Worm (Caenorhabditis elegans): Measurements from ENCODE around the gene F09E5.16.
"Not testable (repeated sequence)": the region's sequence is repeated elsewhere in the genome, so short reads cannot be mapped to it uniquely, and the experiment has no call there.

Gene F09E5.16

ce11 chrII:5379614-5380077, 14.1 kb upstream of the F09E5.16 start, which contains the start of gene pkc-3:
Gene pkc-3 (plus strand): TSS chrII:5380027.
- TF ChIP-seq dao-5 (tag; optimal IDR thresholded peaks at IDR 0.05): no peak
- TF ChIP-seq him-1 (tag; optimal IDR thresholded peaks at IDR 0.05): no peak
- TF ChIP-seq W03F9.2 (tag; optimal IDR thresholded peaks at IDR 0.05): no peak

- TF ChIP-seq him-1 (tag; optimal IDR thresholded peaks at IDR 0.05) (no peak), W03F9.2 (tag; optimal IDR thresholded peaks at IDR 0.05) (no peak), dao-5 (tag; optimal IDR thresholded peaks at IDR 0.05) (no peak)
Observed at ce11 chrII:5378239-5378521, 12.6 kb upstream of the F09E5.16 start.

ce11 chrII:5377467-5378238, 12.1 kb upstream of the F09E5.16 start, which contains the start of gene prdx-2:
Gene prdx-2 (plus strand): TSS chrII:5378195.
- TF ChIP-seq dao-5 (tag; optimal IDR thresholded peaks at IDR 0.05) (no peak), W03F9.2 (tag; optimal IDR thresholded peaks at IDR 0.05) (no peak), him-1 (tag; optimal IDR thresholded peaks at IDR 0.05) (no peak)

- TF ChIP-seq dao-5 (tag; optimal IDR thresholded peaks at IDR 0.05) (no peak), him-1 (tag; optimal IDR thresholded peaks at IDR 0.05) (no peak), W03F9.2 (tag; optimal IDR thresholded peaks at IDR 0.05) (no peak)
Observed at ce11 chrII:5374967-5375366, 9.4 kb upstream of the F09E5.16 start, which contains the start of gene algn-2. Gene algn-2 (plus strand): TSS chrII:5375267.

- TF ChIP-seq him-1 (tag; optimal IDR thresholded peaks at IDR 0.05): no peak
- no peak for TF ChIP-seq dao-5 (tag; optimal IDR thresholded peaks at IDR 0.05)
- TF ChIP-seq W03F9.2 (tag; optimal IDR thresholded peaks at IDR 0.05): peak; percentile 89
Observed at ce11 chrII:5373275-5374047, 7.9 kb upstream of the F09E5.16 start, which contains the start of the genes agt-2 and F09E5.3. Gene agt-2 (minus strand): TSS chrII:5373827. Gene F09E5.3 (plus strand): TSS chrII:5373997.

- no peak for TF ChIP-seq dao-5 (tag; optimal IDR thresholded peaks at IDR 0.05)
- TF ChIP-seq W03F9.2 (tag; optimal IDR thresholded peaks at IDR 0.05): no peak
- TF ChIP-seq him-1 (tag; optimal IDR thresholded peaks at IDR 0.05): no peak
Observed at ce11 chrII:5370641-5371040, 5.1 kb upstream of the F09E5.16 start, which contains the start of gene F09E5.12. Gene F09E5.12 (minus strand): TSS chrII:5370741.

- TF ChIP-seq dao-5 (tag; optimal IDR thresholded peaks at IDR 0.05) (no peak), him-1 (tag; optimal IDR thresholded peaks at IDR 0.05) (no peak), W03F9.2 (tag; optimal IDR thresholded peaks at IDR 0.05) (no peak)
Observed at ce11 chrII:5364516-5364915, 1.0 kb downstream of the F09E5.16 start.

ce11 chrII:5359252-5359651, 6.3 kb downstream of the F09E5.16 start, which contains the start of gene sec-6:
Gene sec-6 (plus strand): TSS chrII:5359552.
- TF ChIP-seq him-1 (tag; optimal IDR thresholded peaks at IDR 0.05) (no peak), W03F9.2 (tag; optimal IDR thresholded peaks at IDR 0.05) (no peak), dao-5 (tag; optimal IDR thresholded peaks at IDR 0.05) (no peak)

ce11 chrII:5358137-5358745, 7.3 kb downstream of the F09E5.16 start, which contains the start of the genes F09E5.11 and bmy-1:
Gene F09E5.11 (minus strand): TSS chrII:5358187.
Gene bmy-1 (plus strand): TSS chrII:5358695.
- TF ChIP-seq W03F9.2 (tag; optimal IDR thresholded peaks at IDR 0.05) (peak; percentile 67), him-1 (tag; optimal IDR thresholded peaks at IDR 0.05) (peak; percentile 38), dao-5 (tag; optimal IDR thresholded peaks at IDR 0.05) (no peak)

- no peak for TF ChIP-seq him-1 (tag; optimal IDR thresholded peaks at IDR 0.05)
- TF ChIP-seq dao-5 (tag; optimal IDR thresholded peaks at IDR 0.05): no peak
- TF ChIP-seq W03F9.2 (tag; optimal IDR thresholded peaks at IDR 0.05): no peak
Observed at ce11 chrII:5355384-5355783, 10.2 kb downstream of the F09E5.16 start, which contains the start of gene srg-69. Gene srg-69 (plus strand): TSS chrII:5355684.

ce11 chrII:5353642-5354041, 11.9 kb downstream of the F09E5.16 start:
- TF ChIP-seq W03F9.2 (tag; optimal IDR thresholded peaks at IDR 0.05) (no peak), him-1 (tag; optimal IDR thresholded peaks at IDR 0.05) (no peak), dao-5 (tag; optimal IDR thresholded peaks at IDR 0.05) (peak; percentile 46)

ce11 chrII:5351799-5352198, 13.7 kb downstream of the F09E5.16 start, which contains the start of gene F09E5.7:
Gene F09E5.7 (plus strand): TSS chrII:5352099.
- TF ChIP-seq W03F9.2 (tag; optimal IDR thresholded peaks at IDR 0.05) (no peak), him-1 (tag; optimal IDR thresholded peaks at IDR 0.05) (no peak), dao-5 (tag; optimal IDR thresholded peaks at IDR 0.05) (no peak)

ce11 chrII:5350357-5350756, 15.2 kb downstream of the F09E5.16 start, which contains the start of gene F09E5.8:
Gene F09E5.8 (plus strand): TSS chrII:5350669.
- not testable (repeated sequence) for TF ChIP-seq him-1, dao-5, W03F9.2 (tag; optimal IDR thresholded peaks at IDR 0.05)

All from whole organism, L4/young adult.